Fruit fly (Drosophila melanogaster) whole organism, adult: Measurements from ENCODE around the gene CG42654.
A peak's percentile ranks its signal among the peaks of the same experiment; 100 is the strongest.

Experiments used
- CG11617 ChIP-seq: fragments of 200-800 bp; sonication (Bioruptor generic); optimal IDR thresholded peaks from 2 replicates; lab custom pipeline; 2017; ENCODE audit warnings: mild to moderate bottlenecking, missing biosample characterization, missing genetic modification reagents, missing genetic modification characterization
- CG12768 ChIP-seq: fragments of 200-800 bp; sonication (Bioruptor generic); optimal IDR thresholded peaks from 2 replicates; lab custom pipeline; 2017; ENCODE audit warnings: missing biosample characterization, missing genetic modification characterization, mild to moderate bottlenecking, moderate library complexity, missing genetic modification reagents
- CG14711 ChIP-seq: fragments of 200-800 bp; sonication (Bioruptor generic); optimal IDR thresholded peaks from 2 replicates; lab custom pipeline; 2018; ENCODE audit warnings: missing biosample characterization, mild to moderate bottlenecking, missing genetic modification characterization, moderate library complexity
- CG1620 ChIP-seq: fragments of 200-800 bp; sonication (Bioruptor generic); optimal IDR thresholded peaks from 2 replicates; lab custom pipeline; 2016; ENCODE audit warnings: missing biosample characterization, missing genetic modification characterization
- CG33017 ChIP-seq: fragments of 200-800 bp; sonication (Bioruptor generic); optimal IDR thresholded peaks from 2 replicates; lab custom pipeline; 2018; ENCODE audit warnings: missing biosample characterization, mild to moderate bottlenecking, missing genetic modification characterization, moderate library complexity
- CG5204 ChIP-seq: fragments of 200-800 bp; sonication (Bioruptor generic); optimal IDR thresholded peaks from 2 replicates; lab custom pipeline; 2016; ENCODE audit warnings: missing biosample characterization, missing genetic modification characterization
- CG7045 ChIP-seq: fragments of 200-800 bp; sonication (Bioruptor generic); optimal IDR thresholded peaks from 2 replicates; lab custom pipeline; 2017; ENCODE audit warnings: missing biosample characterization, mild to moderate bottlenecking, missing genetic modification characterization
- CG7101 ChIP-seq: fragments of 200-800 bp; sonication (Bioruptor generic); optimal IDR thresholded peaks from 2 replicates; lab custom pipeline; 2018; ENCODE audit warnings: missing biosample characterization, mild to moderate bottlenecking, missing genetic modification characterization, moderate library complexity
- Clk ChIP-seq: fragments of 200-800 bp; sonication (Bioruptor generic); optimal IDR thresholded peaks from 2 replicates; lab custom pipeline; 2017; ENCODE audit warnings: missing biosample characterization, missing genetic modification characterization
- Crg-1 ChIP-seq: fragments of 200-800 bp; sonication (Bioruptor generic); optimal IDR thresholded peaks from 2 replicates; lab custom pipeline; 2016; ENCODE audit warnings: missing biosample characterization, missing genetic modification characterization
- Hr96 ChIP-seq: fragments of 200-800 bp; sonication (Bioruptor generic); optimal IDR thresholded peaks from 2 replicates; lab custom pipeline; 2016; ENCODE audit warnings: missing biosample characterization, missing genetic modification characterization
- Mnt ChIP-seq: fragments of 200-800 bp; sonication (Bioruptor generic); optimal IDR thresholded peaks from 2 replicates; lab custom pipeline; 2016; ENCODE audit warnings: missing biosample characterization, mild to moderate bottlenecking, missing genetic modification characterization
- bab1 ChIP-seq: fragments of 200-800 bp; sonication (Bioruptor generic); optimal IDR thresholded peaks from 3 replicates; lab custom pipeline; 2019; ENCODE audit warnings: missing biosample characterization, mild to moderate bottlenecking, missing genetic modification characterization, moderate library complexity
- cic ChIP-seq: fragments of 200-800 bp; sonication (Bioruptor generic); optimal IDR thresholded peaks from 2 replicates; lab custom pipeline; 2017; ENCODE audit warnings: missing biosample characterization, mild to moderate bottlenecking, missing genetic modification characterization, moderate library complexity
- cnc ChIP-seq, 2 experiments: fragments of >200 bp; optimal IDR thresholded peaks; 2 replicates each; lab custom pipeline; 2017
- kay ChIP-seq: fragments of 200-800 bp; sonication (Bioruptor generic); peaks from one replicate; lab custom pipeline; 2016; ENCODE audit warnings: missing biosample characterization, missing genetic modification characterization, borderline replicate concordance
- ovo ChIP-seq: fragments of 200-800 bp; sonication (Bioruptor generic); optimal IDR thresholded peaks from 2 replicates; lab custom pipeline; 2016; ENCODE audit warnings: missing biosample characterization, missing genetic modification characterization
- pad ChIP-seq: fragments of 200-800 bp; sonication (Bioruptor generic); optimal IDR thresholded peaks from 3 replicates; lab custom pipeline; 2017; ENCODE audit warnings: missing biosample characterization, missing genetic modification characterization, mild to moderate bottlenecking, moderate library complexity, missing genetic modification reagents
- tj ChIP-seq: fragments of 200-800 bp; sonication (Bioruptor generic); optimal IDR thresholded peaks from 3 replicates; lab custom pipeline; 2017; ENCODE audit warnings: missing biosample characterization, mild to moderate bottlenecking, missing genetic modification characterization, moderate library complexity
- toe ChIP-seq: fragments of 200-800 bp; sonication (Bioruptor generic); optimal IDR thresholded peaks from 2 replicates; lab custom pipeline; 2016; ENCODE audit warnings: missing biosample characterization, missing genetic modification characterization

CG42654 gene

DNA sequence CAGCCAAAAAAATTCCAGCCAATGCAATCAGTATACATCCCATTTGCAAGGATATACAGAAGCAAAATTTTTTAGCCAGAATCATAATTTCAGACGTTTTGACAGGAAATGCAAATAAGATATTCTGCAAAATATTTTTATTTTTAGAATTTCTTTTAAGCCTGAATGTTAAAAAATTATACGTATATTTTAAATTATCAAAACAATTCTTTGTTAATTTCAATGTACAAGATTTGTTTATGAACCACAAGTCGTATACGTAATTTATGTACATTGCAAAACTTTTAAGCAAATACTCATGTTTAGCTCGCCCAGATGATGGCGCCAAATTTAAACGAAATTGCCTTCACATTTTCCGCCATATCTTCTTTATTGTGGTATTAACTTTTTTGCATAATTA, at the start of gene CG42654:
Gene CG42654, minus strand, starts transcription at position 101 of the 400 bp plus-strand sequence.
- TF ChIP-seq cnc (optimal IDR thresholded peaks at IDR 0.05; lab: Kevin White, UChicago) = no peak

dm6 chr3L:20003235-20003493, 48.8 kb upstream of the CG42654 start:
- TF ChIP-seq Clk (GFP tag; lab: Kevin White, UChicago) (no peak), cic (no peak), CG12768 (GFP tag; lab: Kevin White, UChicago) (no peak), toe (GFP tag; lab: Kevin White, UChicago) (no peak), cnc (optimal IDR thresholded peaks at IDR 0.05; lab: Kevin White, UChicago) (no peak), ovo (GFP tag; lab: Kevin White, UChicago) (no peak), pad (GFP tag; lab: Kevin White, UChicago) (no peak), kay (GFP tag; lab: Kevin White, UChicago) (no peak), Crg-1 (no peak), Hr96 (GFP tag; lab: Kevin White, UChicago) (no peak), CG1620 (GFP tag; lab: Kevin White, UChicago) (no peak), CG7101 (tag; lab: Kevin White, UChicago) (no peak), CG33017 (tag; lab: Kevin White, UChicago) (no peak), CG14711 (tag; lab: Kevin White, UChicago) (no peak), CG5204 (GFP tag; lab: Kevin White, UChicago) (no peak), CG11617 (GFP tag; lab: Kevin White, UChicago) (no peak), Mnt (no peak), tj (GFP tag; lab: Kevin White, UChicago) (no peak)

DNA sequence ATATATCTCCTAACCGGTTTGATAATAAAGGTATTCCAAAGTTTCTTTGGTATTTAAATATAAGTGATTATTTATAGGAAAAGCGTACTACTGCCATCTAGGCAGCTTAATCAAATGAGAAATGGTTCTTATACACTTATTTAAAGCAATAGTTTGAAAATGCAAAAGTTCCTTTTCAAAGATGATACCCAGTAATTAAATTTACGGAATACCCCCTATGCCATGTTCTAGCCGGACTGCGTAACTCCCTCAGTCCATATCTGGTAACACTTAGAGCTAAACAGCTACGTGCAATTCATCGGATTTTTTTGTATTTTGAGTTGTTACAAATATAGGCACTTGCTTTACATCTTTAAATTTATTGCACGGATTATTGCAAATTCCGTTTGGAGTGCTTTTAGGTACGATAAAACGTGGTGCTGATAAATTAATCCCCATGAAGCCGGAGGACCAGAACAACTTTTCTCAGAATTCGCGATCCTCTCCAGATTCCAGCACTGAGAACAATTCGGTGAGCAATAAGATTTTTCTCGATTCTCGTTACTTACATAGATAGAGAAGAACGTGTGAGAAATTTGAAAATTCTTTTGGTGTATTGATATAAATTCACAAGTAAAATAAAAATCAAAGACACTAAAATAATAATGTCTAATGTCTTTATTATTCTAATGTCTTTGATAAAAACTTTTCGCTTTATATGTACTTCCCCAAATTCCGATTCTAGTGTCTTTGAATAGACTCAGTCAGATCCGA, 48.3 kb upstream of the CG42654 start, which contains the start of gene CG7668:
Gene CG7668, plus strand, starts transcription at position 255 of the 753 bp plus-strand sequence.
- TF ChIP-seq Clk (GFP tag; lab: Kevin White, UChicago) (peak; percentile 80), CG12768 (GFP tag; lab: Kevin White, UChicago) (peak; percentile 87), CG14711 (tag; lab: Kevin White, UChicago) (peak; percentile 82), tj (GFP tag; lab: Kevin White, UChicago) (peak; percentile 59), Crg-1 (peak; percentile 71), CG33017 (tag; lab: Kevin White, UChicago) (peak; percentile 85), Hr96 (GFP tag; lab: Kevin White, UChicago) (no peak), cnc (optimal IDR thresholded peaks at IDR 0.05; lab: Kevin White, UChicago) (no peak), ovo (GFP tag; lab: Kevin White, UChicago) (peak; percentile 43), cic (peak; percentile 63), pad (GFP tag; lab: Kevin White, UChicago) (peak; percentile 66), bab1 (GFP tag; lab: Kevin White, UChicago) (peak; percentile 92), CG7045 (GFP tag; lab: Kevin White, UChicago) (peak; percentile 85), CG5204 (GFP tag; lab: Kevin White, UChicago) (peak; percentile 76), toe (GFP tag; lab: Kevin White, UChicago) (peak; percentile 85), Mnt (peak; percentile 62), CG7101 (tag; lab: Kevin White, UChicago) (peak; percentile 89), CG1620 (GFP tag; lab: Kevin White, UChicago) (peak; percentile 78), CG11617 (GFP tag; lab: Kevin White, UChicago) (peak; percentile 86), kay (GFP tag; lab: Kevin White, UChicago) (peak; percentile 75)

dm6 chr3L:20000878-20001640, 46.7 kb upstream of the CG42654 start:
- TF ChIP-seq CG7101 (tag; lab: Kevin White, UChicago) = no peak
- peak; percentile 67 for TF ChIP-seq Mnt

DNA sequence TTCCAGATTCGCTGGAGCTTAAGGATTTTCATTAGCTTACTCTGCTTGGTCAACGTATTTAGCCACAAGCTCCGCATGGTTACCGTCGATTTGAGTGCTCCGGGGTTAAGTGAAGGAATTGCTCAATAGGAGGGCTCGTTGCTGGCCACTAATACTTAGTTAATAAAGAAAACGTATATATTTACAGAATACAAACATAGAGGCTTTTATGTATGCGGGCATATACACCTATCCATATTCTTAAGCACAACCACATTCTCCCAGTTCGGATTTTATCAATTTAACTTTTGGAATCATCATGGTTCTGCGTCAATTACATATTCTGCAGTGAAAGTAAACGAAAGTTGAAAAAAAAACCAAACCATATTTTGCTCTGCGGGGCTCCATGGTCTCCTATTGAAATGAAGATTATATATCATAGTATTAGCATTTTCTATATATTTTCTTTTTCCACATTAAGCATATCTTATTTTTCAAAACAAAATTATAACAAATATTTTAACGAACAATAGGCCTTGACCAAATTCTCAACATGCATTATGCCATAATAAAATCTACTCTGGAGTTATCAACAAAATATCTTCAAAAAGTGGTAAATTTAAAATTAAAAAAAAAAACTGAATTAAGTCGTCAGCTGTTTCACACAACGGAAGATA, 45.9 kb upstream of the CG42654 start, which contains the start of the genes Tom20 and Gabat:
Gene Tom20, plus strand, starts transcription at position 564 of the 656 bp plus-strand sequence.
Gene Gabat, minus strand, starts transcription at position 606 of the 656 bp plus-strand sequence.
- peak; percentile 45 for TF ChIP-seq CG12768 (GFP tag; lab: Kevin White, UChicago)
- peak; percentile 33 for TF ChIP-seq CG5204 (GFP tag; lab: Kevin White, UChicago)
- no peak for TF ChIP-seq pad (GFP tag; lab: Kevin White, UChicago)

DNA sequence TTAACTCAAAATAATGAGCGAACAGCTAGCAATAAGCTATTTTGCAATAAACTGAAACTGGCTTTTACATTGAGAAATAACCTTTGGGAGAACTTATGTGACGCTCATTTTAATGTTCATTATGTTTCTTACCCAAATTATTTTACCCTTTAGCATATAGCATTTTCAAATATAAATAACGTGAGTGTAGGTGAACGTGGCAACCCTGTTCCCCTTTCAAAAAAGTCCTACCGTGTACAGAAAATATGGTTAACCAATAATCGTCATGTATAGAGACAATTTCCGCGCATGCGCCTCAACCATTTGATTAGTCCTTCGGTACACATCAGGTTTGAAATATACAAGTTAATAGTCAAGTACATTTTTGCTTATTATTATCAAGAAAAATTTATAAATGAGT, 39.7 kb upstream of the CG42654 start:
- TF ChIP-seq Crg-1 (no peak), CG14711 (tag; lab: Kevin White, UChicago) (peak; percentile 36), CG11617 (GFP tag; lab: Kevin White, UChicago) (no peak), kay (GFP tag; lab: Kevin White, UChicago) (peak; percentile 40), ovo (GFP tag; lab: Kevin White, UChicago) (no peak), CG5204 (GFP tag; lab: Kevin White, UChicago) (no peak), CG12768 (GFP tag; lab: Kevin White, UChicago) (no peak)
